Worm (Caenorhabditis elegans) whole organism, L3 larva: Measurements from ENCODE around the gene nspe-8.

Source experiments
- ZK546.5 ChIP-seq: sonication (generic microtip); optimal IDR thresholded peaks from 2 replicates; lab custom pipeline; 2017; ENCODE audit warnings: missing biosample characterization, missing genetic modification characterization
- ama-1 ChIP-seq: fragments of 150-350 bp; optimal IDR thresholded peaks from 2 replicates; lab custom pipeline; 2018
- ceh-16 ChIP-seq: sonication (generic microtip); optimal IDR thresholded peaks from 2 replicates; lab custom pipeline; 2017; ENCODE audit warnings: missing biosample characterization, missing genetic modification characterization
- fkh-10 ChIP-seq: sonication (generic microtip); optimal IDR thresholded peaks from 2 replicates; lab custom pipeline; 2017; ENCODE audit warnings: missing biosample characterization, missing genetic modification reagents, missing genetic modification characterization
- fos-1 ChIP-seq: fragments of 150-350 bp; optimal IDR thresholded peaks from 2 replicates; lab custom pipeline; 2014; ENCODE audit warnings: missing biosample characterization, missing genetic modification characterization
- lin-39 ChIP-seq: fragments of 150-350 bp; optimal IDR thresholded peaks from 2 replicates; lab custom pipeline; 2018; ENCODE audit warnings: missing biosample characterization, missing genetic modification reagents, missing genetic modification characterization
- mml-1 ChIP-seq: fragments of 150-350 bp; sonication (generic microtip); optimal IDR thresholded peaks from 3 replicates; lab custom pipeline; 2014; ENCODE audit warnings: missing biosample characterization, missing genetic modification characterization
- nhr-11 ChIP-seq: fragments of 150-350 bp; optimal IDR thresholded peaks from 2 replicates; lab custom pipeline; 2014; ENCODE audit warnings: missing biosample characterization, missing genetic modification characterization
- nhr-76 ChIP-seq: fragments of 150-350 bp; sonication (generic microtip); optimal IDR thresholded peaks from 5 replicates; lab custom pipeline; 2014; ENCODE audit warnings: missing biosample characterization, missing genetic modification characterization
- unc-62 ChIP-seq: fragments of 150-350 bp; sonication (generic microtip); optimal IDR thresholded peaks from 4 replicates; lab custom pipeline; 2014; ENCODE audit warnings: missing biosample characterization, missing genetic modification reagents, missing genetic modification characterization
- zag-1 ChIP-seq: fragments of 150-350 bp; optimal IDR thresholded peaks from 2 replicates; lab custom pipeline; 2014; ENCODE audit warnings: missing biosample characterization, missing genetic modification characterization
- ztf-11 ChIP-seq: fragments of 150-350 bp; optimal IDR thresholded peaks from 2 replicates; lab custom pipeline; 2014; ENCODE audit warnings: missing biosample characterization, missing genetic modification characterization

ce11 chrII:12626120-12626624 is 4.4 kb upstream of the nspe-8 start:
- TF ChIP-seq ama-1 (lab: Kevin White, UChicago) (no peak), lin-39 (tag; lab: Kevin White, UChicago) (no peak), fkh-10 (GFP tag; lab: Kevin White, UChicago) (no peak), ztf-11 (no peak), mml-1 (tag; lab: Kevin White, UChicago) (no peak), ceh-16 (tag; lab: Kevin White, UChicago) (no peak), zag-1 (tag; lab: Kevin White, UChicago) (no peak), nhr-11 (tag; lab: Kevin White, UChicago) (no peak), unc-62 (no peak), nhr-76 (no peak), fos-1 (no peak), ZK546.5 (tag; lab: Kevin White, UChicago) (no peak)
